Worm (Caenorhabditis elegans) whole organism, early embryonic: ENCODE results near the gene ampd-1.

Source experiments
- ama-1 ChIP-seq: fragments of 150-350 bp; optimal IDR thresholded peaks from 2 replicates; lab custom pipeline; 2014
- ceh-13 ChIP-seq: fragments of 200-800 bp; sonication (Bioruptor generic); optimal IDR thresholded peaks from 2 replicates; lab custom pipeline; 2018; ENCODE audit warnings: mild to moderate bottlenecking, missing genetic modification characterization, missing compliant biosample characterization
- ceh-36 ChIP-seq: sonication (generic microtip); optimal IDR thresholded peaks from 2 replicates; lab custom pipeline; 2016; ENCODE audit warnings: missing genetic modification characterization, inconsistent platforms, missing compliant biosample characterization
- flt-1 ChIP-seq: fragments of 200-800 bp; sonication (Bioruptor generic); IDR thresholded peaks from 2 replicates; pipeline ENCODE4 v1.3.6; 2022; ENCODE audit warnings: missing genetic modification characterization, missing compliant biosample characterization

- TF ChIP-seq ama-1 (no peak), flt-1 (GFP tag; lab: Robert Waterston, UW) (no peak), ceh-36 (tag; lab: Kevin White, UChicago) (no peak), ceh-13 (GFP tag; lab: Kevin White, UChicago) (no peak)
Observed at ce11 chrII:5225284-5225683, 22.2 kb downstream of the ampd-1 start, which contains the start of gene dsh-1.
